Fruit fly (Drosophila melanogaster) whole organism, embryonic: Measurements from ENCODE around the gene CG32428.

Experiments used
- CG10959 ChIP-seq: fragments of 200-800 bp; sonication (Bioruptor generic); IDR thresholded peaks from 2 replicates; pipeline ENCODE4 v1.3.6; 2022; ENCODE audit warnings: missing biosample characterization, missing genetic modification characterization
- CG11247 ChIP-seq: fragments of 200-800 bp; sonication (Bioruptor generic); IDR thresholded peaks from 2 replicates; pipeline ENCODE4 v1.3.6; 2022; ENCODE audit warnings: missing biosample characterization, missing genetic modification characterization
- CG11456 ChIP-seq: fragments of 200-800 bp; sonication (Bioruptor generic); IDR thresholded peaks from 3 replicates; pipeline ENCODE4 v1.3.6; 2022; ENCODE audit warnings: missing biosample characterization, missing genetic modification characterization
- CG12299 ChIP-seq: fragments of 200-800 bp; sonication (Bioruptor generic); optimal IDR thresholded peaks from 2 replicates; lab custom pipeline; 2018; ENCODE audit warnings: missing biosample characterization, mild to moderate bottlenecking, missing genetic modification characterization
- CG12659 ChIP-seq: fragments of 200-800 bp; sonication (Bioruptor generic); optimal IDR thresholded peaks from 3 replicates; lab custom pipeline; 2017; ENCODE audit warnings: mild to moderate bottlenecking, missing biosample characterization, missing genetic modification reagents, missing genetic modification characterization
- CG13287 ChIP-seq: fragments of 200-800 bp; sonication (Bioruptor generic); IDR thresholded peaks from 2 replicates; pipeline ENCODE4 v1.3.6; 2022; ENCODE audit warnings: missing biosample characterization, missing genetic modification characterization; ENCODE audit not compliant: partially characterized antibody
- CG14860 ChIP-seq: fragments of 200-800 bp; sonication (Bioruptor generic); IDR thresholded peaks from 3 replicates; pipeline ENCODE4 v1.3.6; 2022; ENCODE audit warnings: missing biosample characterization, missing genetic modification characterization; ENCODE audit not compliant: partially characterized antibody
- CG15696 ChIP-seq: fragments of 200-800 bp; sonication (Bioruptor generic); optimal IDR thresholded peaks from 2 replicates; lab custom pipeline; 2019; ENCODE audit warnings: missing biosample characterization, mild to moderate bottlenecking, missing genetic modification characterization, moderate library complexity
- CG16815 ChIP-seq: fragments of 200-800 bp; sonication (Bioruptor generic); optimal IDR thresholded peaks from 3 replicates; lab custom pipeline; 2017; ENCODE audit warnings: missing biosample characterization, mild to moderate bottlenecking, missing genetic modification characterization
- CG17186 ChIP-seq: fragments of 200-800 bp; sonication (Bioruptor generic); optimal IDR thresholded peaks from 3 replicates; lab custom pipeline; 2017; ENCODE audit warnings: missing biosample characterization, missing genetic modification reagents, missing genetic modification characterization
- CG18262 ChIP-seq: fragments of 200-800 bp; optimal IDR thresholded peaks from 3 replicates; lab custom pipeline; 2019; ENCODE audit warnings: missing biosample characterization, mild to moderate bottlenecking, missing genetic modification characterization, moderate library complexity
- CG18619 ChIP-seq: fragments of 200-800 bp; sonication (Bioruptor generic); optimal IDR thresholded peaks from 3 replicates; lab custom pipeline; 2017; ENCODE audit warnings: missing biosample characterization, mild to moderate bottlenecking, missing genetic modification characterization
- CG2129 ChIP-seq: fragments of 200-800 bp; sonication (Bioruptor generic); IDR thresholded peaks from 2 replicates; pipeline ENCODE4 v1.3.6; 2022; ENCODE audit warnings: missing biosample characterization, missing genetic modification characterization; ENCODE audit not compliant: partially characterized antibody
- CG2678 ChIP-seq: fragments of 200-800 bp; sonication (Bioruptor generic); optimal IDR thresholded peaks from 3 replicates; lab custom pipeline; 2019; ENCODE audit warnings: missing biosample characterization, mild to moderate bottlenecking, missing genetic modification characterization, moderate library complexity
- CG3065 ChIP-seq: fragments of 200-800 bp; sonication (Bioruptor generic); optimal IDR thresholded peaks from 2 replicates; lab custom pipeline; 2016; ENCODE audit warnings: missing biosample characterization, missing genetic modification characterization
- CG3281 ChIP-seq: fragments of 200-800 bp; sonication (Bioruptor generic); optimal IDR thresholded peaks from 3 replicates; lab custom pipeline; 2017; ENCODE audit warnings: missing biosample characterization, mild to moderate bottlenecking, missing genetic modification characterization
- CG3726 ChIP-seq: fragments of 200-800 bp; sonication (Bioruptor generic); IDR thresholded peaks from 3 replicates; pipeline ENCODE4, ENCODE4 v1.3.6; 2022; ENCODE audit warnings: missing biosample characterization, missing genetic modification characterization
- CG4854 ChIP-seq: fragments of 200-800 bp; sonication (Bioruptor generic); optimal IDR thresholded peaks from 2 replicates; lab custom pipeline; 2016; ENCODE audit warnings: missing biosample characterization, missing genetic modification characterization, inconsistent platforms
- CG6654 ChIP-seq: fragments of 200-800 bp; sonication (Bioruptor generic); optimal IDR thresholded peaks from 2 replicates; lab custom pipeline; 2017; ENCODE audit warnings: missing biosample characterization, mild to moderate bottlenecking, missing genetic modification characterization
- CG6689 ChIP-seq: fragments of 200-800 bp; sonication (Bioruptor generic); IDR thresholded peaks from 2 replicates; pipeline ENCODE4 v1.3.6; 2022; ENCODE audit warnings: missing biosample characterization, missing genetic modification characterization
- CG8765 ChIP-seq: fragments of 200-800 bp; sonication (Bioruptor generic); IDR thresholded peaks from 2 replicates; pipeline ENCODE4 v1.3.6; 2022; ENCODE audit warnings: missing biosample characterization, missing genetic modification characterization
- CG9215 ChIP-seq: fragments of 200-800 bp; sonication (Bioruptor generic); IDR thresholded peaks from 2 replicates; pipeline ENCODE4 v1.3.6; 2022; ENCODE audit warnings: missing biosample characterization, missing genetic modification characterization
- Dfd ChIP-seq, 2 experiments: fragments of >200 bp; optimal IDR thresholded peaks; 2 replicates each; lab custom pipeline; 2017; ENCODE audit warnings: missing biosample characterization in 2 of 2, missing genetic modification characterization in 2 of 2
- HLH3B ChIP-seq: fragments of 200-800 bp; sonication (Bioruptor generic); IDR thresholded peaks from 2 replicates; pipeline ENCODE4 v1.3.6; 2022; ENCODE audit warnings: missing biosample characterization, missing genetic modification characterization
- HLHmδ ChIP-seq: fragments of 200-800 bp; sonication (Bioruptor generic); optimal IDR thresholded peaks from 2 replicates; lab custom pipeline; 2018; ENCODE audit warnings: missing biosample characterization, mild to moderate bottlenecking, missing genetic modification characterization, moderate library complexity
- HmgZ ChIP-seq: fragments of 200-800 bp; sonication (Bioruptor generic); optimal IDR thresholded peaks from 2 replicates; lab custom pipeline; 2018; ENCODE audit warnings: missing biosample characterization, mild to moderate bottlenecking, missing genetic modification characterization
- Hr78 ChIP-seq, 2 experiments: fragments of 200-800 bp in 1 of 2; fragments of >200 bp in 1 of 2; sonication (Bioruptor generic) in 1 of 2; optimal IDR thresholded peaks; 2 replicates each; lab custom pipeline; 2017 to 2019; ENCODE audit warnings: missing biosample characterization in 2 of 2, missing genetic modification characterization in 2 of 2, mild to moderate bottlenecking in 1 of 2, moderate library complexity in 1 of 2
- Nf-YA ChIP-seq: fragments of 200-800 bp; sonication (Bioruptor generic); IDR thresholded peaks from 2 replicates; pipeline ENCODE4 v1.3.6; 2022; ENCODE audit warnings: missing biosample characterization, missing genetic modification characterization
- Nf-YC ChIP-seq: fragments of 200-800 bp; optimal IDR thresholded peaks from 3 replicates; lab custom pipeline; 2019; ENCODE audit warnings: missing biosample characterization, mild to moderate bottlenecking, missing genetic modification characterization, moderate library complexity
- Ssrp ChIP-seq: fragments of 200-800 bp; sonication (Bioruptor generic); optimal IDR thresholded peaks from 2 replicates; lab custom pipeline; 2018; ENCODE audit warnings: missing biosample characterization, mild to moderate bottlenecking, missing genetic modification characterization, moderate library complexity
- Xrp1 ChIP-seq: fragments of 200-800 bp; sonication (Bioruptor generic); IDR thresholded peaks from 2 replicates; pipeline ENCODE4 v1.3.6; 2022; ENCODE audit warnings: missing biosample characterization, missing genetic modification characterization
- ab ChIP-seq: fragments of 200-800 bp; sonication (Bioruptor generic); optimal IDR thresholded peaks from 2 replicates; lab custom pipeline; 2016; ENCODE audit warnings: missing biosample characterization, missing genetic modification characterization
- ap ChIP-seq: fragments of 200-800 bp; sonication (Bioruptor generic); IDR thresholded peaks from 2 replicates; pipeline ENCODE4 v1.3.6; 2022; ENCODE audit warnings: missing biosample characterization, missing genetic modification characterization
- ase ChIP-seq: fragments of 200-800 bp; sonication (Bioruptor generic); IDR thresholded peaks from 3 replicates; pipeline ENCODE4 v1.3.6; 2022; ENCODE audit warnings: missing biosample characterization, missing genetic modification characterization
- br ChIP-seq: fragments of >200 bp; optimal IDR thresholded peaks from 2 replicates; lab custom pipeline; 2017
- cad ChIP-seq: fragments of >200 bp; optimal IDR thresholded peaks from 2 replicates; lab custom pipeline; 2017; ENCODE audit warnings: missing biosample characterization, missing genetic modification characterization
- chm ChIP-seq: fragments of 200-800 bp; sonication (Bioruptor generic); IDR thresholded peaks from 2 replicates; pipeline ENCODE4 v1.3.6; 2022; ENCODE audit warnings: missing biosample characterization, missing genetic modification characterization
- crc ChIP-seq: fragments of 200-800 bp; sonication (Bioruptor generic); optimal IDR thresholded peaks from 2 replicates; lab custom pipeline; 2016; ENCODE audit warnings: missing biosample characterization, missing genetic modification characterization
- esg ChIP-seq: fragments of 200-800 bp; sonication (Bioruptor generic); conservative IDR thresholded peaks from 2 replicates; pipeline ENCODE4 v1.3.6; 2022; ENCODE audit warnings: missing biosample characterization, missing genetic modification characterization
- fru ChIP-seq: fragments of >200 bp; optimal IDR thresholded peaks from 2 replicates; lab custom pipeline; 2017
- hb ChIP-seq: fragments of 200-800 bp; sonication (Bioruptor generic); IDR thresholded peaks from 3 replicates; pipeline ENCODE4 v1.3.6; 2022; ENCODE audit warnings: missing biosample characterization, missing genetic modification characterization; ENCODE audit not compliant: partially characterized antibody
- jigr1 ChIP-seq: fragments of 200-800 bp; sonication (Bioruptor generic); IDR thresholded peaks from 3 replicates; pipeline ENCODE4 v1.3.6; 2022; ENCODE audit warnings: missing biosample characterization, missing genetic modification characterization
- jing ChIP-seq: fragments of 200-800 bp; sonication (Bioruptor generic); optimal IDR thresholded peaks from 2 replicates; lab custom pipeline; 2018; ENCODE audit warnings: missing biosample characterization, mild to moderate bottlenecking, missing genetic modification characterization
- pho ChIP-seq: fragments of 200-800 bp; sonication (Bioruptor generic); optimal IDR thresholded peaks from 2 replicates; lab custom pipeline; 2016; ENCODE audit warnings: missing biosample characterization, missing genetic modification characterization
- pros ChIP-seq: fragments of 200-800 bp; sonication (Bioruptor generic); optimal IDR thresholded peaks from 3 replicates; lab custom pipeline; 2019; ENCODE audit warnings: missing biosample characterization, mild to moderate bottlenecking, missing genetic modification characterization, moderate library complexity
- salm ChIP-seq: fragments of 200-800 bp; sonication (Bioruptor generic); optimal IDR thresholded peaks from 2 replicates; lab custom pipeline; 2018; ENCODE audit warnings: missing biosample characterization, mild to moderate bottlenecking, missing genetic modification characterization
- sens-2 ChIP-seq: fragments of 200-800 bp; sonication (Bioruptor generic); IDR thresholded peaks from 2 replicates; pipeline ENCODE4 v1.3.6; 2022; ENCODE audit warnings: missing biosample characterization, missing genetic modification characterization
- sima ChIP-seq: fragments of 200-800 bp; sonication (Bioruptor generic); optimal IDR thresholded peaks from 2 replicates; lab custom pipeline; 2016; ENCODE audit warnings: missing biosample characterization, missing genetic modification characterization
- sisA ChIP-seq: fragments of 200-800 bp; sonication (Bioruptor generic); IDR thresholded peaks from 2 replicates; pipeline ENCODE4 v1.3.6; 2022; ENCODE audit warnings: missing biosample characterization, missing genetic modification characterization
- so ChIP-seq: fragments of 200-800 bp; sonication (Bioruptor generic); IDR thresholded peaks from 3 replicates; pipeline ENCODE4 v1.3.6; 2022; ENCODE audit warnings: missing biosample characterization, missing genetic modification characterization
- toy ChIP-seq: fragments of 200-800 bp; sonication (Bioruptor generic); IDR thresholded peaks from 2 replicates; pipeline ENCODE4 v1.3.6; 2022; ENCODE audit warnings: missing biosample characterization, missing genetic modification characterization
- trh ChIP-seq: fragments of 200-800 bp; sonication (Bioruptor generic); optimal IDR thresholded peaks from 2 replicates; lab custom pipeline; 2016; ENCODE audit warnings: missing biosample characterization, missing genetic modification characterization
- zen2 ChIP-seq: fragments of 200-800 bp; sonication (Bioruptor generic); IDR thresholded peaks from 3 replicates; pipeline ENCODE4 v1.3.6; 2022; ENCODE audit warnings: missing biosample characterization, missing genetic modification characterization; ENCODE audit not compliant: partially characterized antibody

Gene CG32428

dm6 chr3L:20474789-20475208 is 1.3 kb upstream of the CG32428 start (continued):
- TF ChIP-seq HLH3B (GFP tag; lab: Robert Waterston, UW) (no peak), Nf-YA (GFP tag; lab: Robert Waterston, UW) (no peak), chm (no peak), sens-2 (GFP tag; lab: Robert Waterston, UW) (no peak), ap (GFP tag; lab: Robert Waterston, UW) (no peak), pho (GFP tag; lab: Kevin White, UChicago) (peak; percentile 90), HLHmδ (GFP tag; lab: Kevin White, UChicago) (peak; percentile 45), esg (GFP tag; lab: Robert Waterston, UW) (no peak), Hr78 (GFP tag; optimal IDR thresholded peaks at IDR 0.05; lab: Kevin White, UChicago) (peak in 1 of 2 experiments; percentile 69), trh (GFP tag; lab: Kevin White, UChicago) (peak; percentile 84), CG6689 (GFP tag; lab: Robert Waterston, UW) (no peak), CG12299 (peak; percentile 75), hb (GFP tag; lab: Robert Waterston, UW) (no peak), sisA (GFP tag; lab: Robert Waterston, UW) (no peak), CG3281 (GFP tag; lab: Kevin White, UChicago) (peak; percentile 88), CG11247 (no peak), sima (GFP tag; lab: Kevin White, UChicago) (peak; percentile 59), CG18619 (peak; percentile 83), CG6654 (GFP tag; lab: Kevin White, UChicago) (peak; percentile 34), CG3065 (GFP tag; lab: Kevin White, UChicago) (peak; percentile 73), CG18262 (peak; percentile 82), br (lab: Kevin White, UChicago) (no peak), CG13287 (GFP tag; lab: Robert Waterston, UW) (no peak), fru (lab: Kevin White, UChicago) (no peak), crc (GFP tag; lab: Kevin White, UChicago) (peak; percentile 76), CG4854 (GFP tag; lab: Kevin White, UChicago) (peak; percentile 80), Nf-YC (tag; lab: Kevin White, UChicago) (peak; percentile 81), ab (peak; percentile 53), CG11456 (GFP tag; lab: Robert Waterston, UW) (no peak), toy (no peak), CG2129 (no peak), CG10959 (GFP tag; lab: Robert Waterston, UW) (no peak), Dfd (GFP tag; optimal IDR thresholded peaks at IDR 0.05; lab: Kevin White, UChicago) (no peak), pros (GFP tag; lab: Kevin White, UChicago) (no peak), so (no peak), CG17186 (peak; percentile 48), CG16815 (GFP tag; lab: Kevin White, UChicago) (peak; percentile 77), jigr1 (GFP tag; lab: Robert Waterston, UW) (no peak), jing (GFP tag; lab: Kevin White, UChicago) (peak; percentile 56), salm (tag; lab: Kevin White, UChicago) (peak; percentile 37), CG15696 (tag; lab: Kevin White, UChicago) (peak; percentile 70), HmgZ (tag; lab: Kevin White, UChicago) (peak; percentile 94), CG3726 (GFP tag; lab: Robert Waterston, UW) (no peak), Xrp1 (GFP tag; lab: Robert Waterston, UW) (no peak), ase (GFP tag; lab: Robert Waterston, UW) (no peak), Ssrp (tag; lab: Kevin White, UChicago) (peak; percentile 66), CG14860 (GFP tag; lab: Robert Waterston, UW) (no peak), cad (GFP tag; lab: Kevin White, UChicago) (no peak), CG2678 (tag; lab: Kevin White, UChicago) (peak; percentile 89), CG9215 (no peak), CG12659 (peak; percentile 92), CG8765 (GFP tag; lab: Robert Waterston, UW) (no peak), zen2 (GFP tag; lab: Robert Waterston, UW) (no peak)
